Fruit fly (Drosophila melanogaster) whole organism, embryonic: ENCODE data around the gene PIG-B.

ENCODE experiments used
- CG10274 ChIP-seq: fragments of 200-800 bp; sonication (Bioruptor generic); optimal IDR thresholded peaks from 3 replicates; lab custom pipeline; 2017; ENCODE audit warnings: missing biosample characterization, mild to moderate bottlenecking, missing genetic modification characterization
- CG10979 ChIP-seq: fragments of 200-800 bp; sonication (Bioruptor generic); optimal IDR thresholded peaks from 2 replicates; lab custom pipeline; 2018; ENCODE audit warnings: missing biosample characterization, mild to moderate bottlenecking, missing genetic modification characterization, moderate library complexity
- CG12071 ChIP-seq: fragments of 200-800 bp; sonication (Bioruptor generic); optimal IDR thresholded peaks from 3 replicates; lab custom pipeline; 2018; ENCODE audit warnings: missing biosample characterization, mild to moderate bottlenecking, missing genetic modification characterization
- CG12155 ChIP-seq: fragments of 200-800 bp; sonication (Bioruptor generic); optimal IDR thresholded peaks from 3 replicates; lab custom pipeline; 2016; ENCODE audit warnings: missing biosample characterization, missing genetic modification characterization
- CG12942 ChIP-seq: fragments of 200-800 bp; sonication (Bioruptor generic); optimal IDR thresholded peaks from 3 replicates; lab custom pipeline; 2016; ENCODE audit warnings: missing biosample characterization, missing genetic modification characterization
- CG17568 ChIP-seq: fragments of 200-800 bp; sonication (Bioruptor generic); optimal IDR thresholded peaks from 2 replicates; lab custom pipeline; 2018; ENCODE audit warnings: missing biosample characterization, mild to moderate bottlenecking, missing genetic modification characterization, moderate library complexity
- CG1832 ChIP-seq: fragments of 200-800 bp; sonication (Bioruptor generic); optimal IDR thresholded peaks from 2 replicates; lab custom pipeline; 2017; ENCODE audit warnings: missing biosample characterization, mild to moderate bottlenecking, missing genetic modification characterization, inconsistent platforms
- CG18476 ChIP-seq: fragments of 200-800 bp; sonication (Bioruptor generic); optimal IDR thresholded peaks from 2 replicates; lab custom pipeline; 2016; ENCODE audit warnings: missing biosample characterization, mild to moderate bottlenecking, missing genetic modification characterization
- CG18764 ChIP-seq: fragments of 200-800 bp; sonication (Bioruptor generic); optimal IDR thresholded peaks from 3 replicates; lab custom pipeline; 2016; ENCODE audit warnings: missing biosample characterization, missing genetic modification characterization
- CG33557 ChIP-seq: fragments of 200-800 bp; sonication (Bioruptor generic); optimal IDR thresholded peaks from 2 replicates; lab custom pipeline; 2019; ENCODE audit warnings: missing biosample characterization, mild to moderate bottlenecking, missing genetic modification characterization, moderate library complexity
- CG4360 ChIP-seq: fragments of 200-800 bp; sonication (Bioruptor generic); IDR thresholded peaks from 2 replicates; pipeline ENCODE4 v1.3.6; 2022; ENCODE audit warnings: missing biosample characterization, missing genetic modification characterization
- CG6791 ChIP-seq: fragments of 200-800 bp; sonication (Bioruptor generic); IDR thresholded peaks from 3 replicates; pipeline ENCODE4 v1.3.6; 2022; ENCODE audit warnings: missing biosample characterization, missing genetic modification characterization; ENCODE audit not compliant: partially characterized antibody
- CG6813 ChIP-seq: fragments of 200-800 bp; sonication (Bioruptor generic); optimal IDR thresholded peaks from 2 replicates; lab custom pipeline; 2017; ENCODE audit warnings: missing biosample characterization, missing genetic modification characterization, mild to moderate bottlenecking, moderate library complexity, missing genetic modification reagents
- CG7745 ChIP-seq: fragments of 200-800 bp; sonication (Bioruptor generic); optimal IDR thresholded peaks from 2 replicates; lab custom pipeline; 2018; ENCODE audit warnings: missing biosample characterization, mild to moderate bottlenecking, missing genetic modification characterization, moderate library complexity
- CG8281 ChIP-seq: fragments of 200-800 bp; sonication (Bioruptor generic); optimal IDR thresholded peaks from 2 replicates; lab custom pipeline; 2018; ENCODE audit warnings: missing biosample characterization, mild to moderate bottlenecking, missing genetic modification characterization, moderate library complexity
- CG9876 ChIP-seq: fragments of 200-800 bp; sonication (Bioruptor generic); optimal IDR thresholded peaks from 2 replicates; lab custom pipeline; 2016; ENCODE audit warnings: missing biosample characterization, missing genetic modification characterization
- Doc2 ChIP-seq: fragments of 200-800 bp; sonication (Bioruptor generic); IDR thresholded peaks from 2 replicates; pipeline ENCODE4 v1.3.6; 2022; ENCODE audit warnings: missing biosample characterization, missing genetic modification characterization
- Dp ChIP-seq: fragments of 200-800 bp; sonication (Bioruptor generic); optimal IDR thresholded peaks from 2 replicates; lab custom pipeline; 2018; ENCODE audit warnings: missing biosample characterization, mild to moderate bottlenecking, missing genetic modification characterization, moderate library complexity
- Drgx ChIP-seq: fragments of 200-800 bp; sonication (Bioruptor generic); IDR thresholded peaks from 2 replicates; pipeline ENCODE4 v1.3.6; 2022; ENCODE audit warnings: missing biosample characterization, missing genetic modification characterization
- H15 ChIP-seq: fragments of 200-800 bp; sonication (Bioruptor generic); IDR thresholded peaks from 3 replicates; pipeline ENCODE4 v1.3.6; 2022; ENCODE audit warnings: missing biosample characterization, missing genetic modification characterization
- Hsf ChIP-seq: fragments of 200-800 bp; sonication (Bioruptor generic); optimal IDR thresholded peaks from 3 replicates; lab custom pipeline; 2016; ENCODE audit warnings: missing biosample characterization, missing genetic modification characterization
- Max ChIP-seq: fragments of 200-800 bp; sonication (Bioruptor generic); optimal IDR thresholded peaks from 2 replicates; lab custom pipeline; 2016; ENCODE audit warnings: missing biosample characterization, mild to moderate bottlenecking, missing genetic modification characterization
- Neu2 ChIP-seq: fragments of 200-800 bp; sonication (Bioruptor generic); optimal IDR thresholded peaks from 3 replicates; lab custom pipeline; 2016; ENCODE audit warnings: missing biosample characterization, missing genetic modification characterization, borderline replicate concordance
- Scr ChIP-seq: fragments of 200-800 bp; sonication (Bioruptor generic); IDR thresholded peaks from 2 replicates; pipeline ENCODE4 v1.3.6; 2022; ENCODE audit warnings: missing biosample characterization, missing genetic modification characterization; ENCODE audit not compliant: partially characterized antibody
- Trl ChIP-seq, 3 experiments: fragments of >200 bp in 2 of 3; fragments of 200-800 bp in 1 of 3; sonication (Bioruptor generic) in 1 of 3; optimal IDR thresholded peaks; 2 replicates in 1 of 3; 3 replicates in 2 of 3; lab custom pipeline; 2016 to 2017; ENCODE audit warnings: missing biosample characterization in 1 of 3, missing genetic modification characterization in 1 of 3
- ab ChIP-seq: fragments of 200-800 bp; sonication (Bioruptor generic); optimal IDR thresholded peaks from 2 replicates; lab custom pipeline; 2016; ENCODE audit warnings: missing biosample characterization, missing genetic modification characterization
- aop ChIP-seq: fragments of 200-800 bp; sonication (Bioruptor generic); IDR thresholded peaks from 2 replicates; pipeline ENCODE4 v1.3.6; 2022; ENCODE audit warnings: missing biosample characterization, missing genetic modification characterization
- ap ChIP-seq: fragments of 200-800 bp; sonication (Bioruptor generic); IDR thresholded peaks from 2 replicates; pipeline ENCODE4 v1.3.6; 2022; ENCODE audit warnings: missing biosample characterization, missing genetic modification characterization
- bab2 ChIP-seq: fragments of 200-800 bp; sonication (Bioruptor generic); optimal IDR thresholded peaks from 2 replicates; lab custom pipeline; 2016; ENCODE audit warnings: missing biosample characterization, missing genetic modification characterization
- btn ChIP-seq: fragments of 200-800 bp; sonication (Bioruptor generic); optimal IDR thresholded peaks from 2 replicates; lab custom pipeline; 2016; ENCODE audit warnings: missing biosample characterization, missing genetic modification characterization
- dmrt99B ChIP-seq: fragments of 200-800 bp; sonication (Bioruptor generic); optimal IDR thresholded peaks from 2 replicates; lab custom pipeline; 2018; ENCODE audit warnings: missing biosample characterization, mild to moderate bottlenecking, missing genetic modification characterization, moderate library complexity
- ems ChIP-seq: fragments of 200-800 bp; sonication (Bioruptor generic); optimal IDR thresholded peaks from 3 replicates; lab custom pipeline; 2016; ENCODE audit warnings: missing biosample characterization, missing genetic modification characterization
- fu2 ChIP-seq: fragments of 200-800 bp; sonication (Bioruptor generic); optimal IDR thresholded peaks from 2 replicates; lab custom pipeline; 2016; ENCODE audit warnings: missing biosample characterization, missing genetic modification characterization
- gce ChIP-seq: fragments of 200-800 bp; sonication (Bioruptor generic); IDR thresholded peaks from 3 replicates; pipeline ENCODE4 v1.3.6; 2022; ENCODE audit warnings: missing biosample characterization, missing genetic modification characterization
- gfzf ChIP-seq: fragments of 200-800 bp; sonication (Bioruptor generic); optimal IDR thresholded peaks from 2 replicates; lab custom pipeline; 2016; ENCODE audit warnings: missing biosample characterization, mild to moderate bottlenecking, missing genetic modification characterization, moderate library complexity
- grn ChIP-seq: fragments of 200-800 bp; sonication (Bioruptor generic); optimal IDR thresholded peaks from 3 replicates; lab custom pipeline; 2017; ENCODE audit warnings: missing biosample characterization, missing genetic modification characterization
- lbe ChIP-seq: fragments of 200-800 bp; sonication (Bioruptor generic); optimal IDR thresholded peaks from 2 replicates; lab custom pipeline; 2016; ENCODE audit warnings: missing biosample characterization, mild to moderate bottlenecking, missing genetic modification characterization
- lola ChIP-seq, 3 experiments: fragments of >200 bp in 2 of 3; fragments of 200-800 bp in 1 of 3; sonication (Bioruptor generic) in 1 of 3; optimal IDR thresholded peaks; 2 replicates each; lab custom pipeline; 2017 to 2019; ENCODE audit warnings: missing biosample characterization in 3 of 3, missing genetic modification characterization in 3 of 3, mild to moderate bottlenecking in 1 of 3, moderate library complexity in 1 of 3
- mirr ChIP-seq: fragments of 200-800 bp; sonication (Bioruptor generic); optimal IDR thresholded peaks from 3 replicates; lab custom pipeline; 2018; ENCODE audit warnings: missing biosample characterization, mild to moderate bottlenecking, missing genetic modification characterization
- odd ChIP-seq: fragments of 200-800 bp; sonication (Bioruptor generic); optimal IDR thresholded peaks from 2 replicates; lab custom pipeline; 2017; ENCODE audit warnings: missing biosample characterization, mild to moderate bottlenecking, missing genetic modification characterization
- p53 ChIP-seq: fragments of 200-800 bp; sonication (Bioruptor generic); optimal IDR thresholded peaks from 2 replicates; lab custom pipeline; 2016; ENCODE audit warnings: missing biosample characterization, missing genetic modification characterization
- repo ChIP-seq: fragments of 200-800 bp; sonication (Bioruptor generic); optimal IDR thresholded peaks from 2 replicates; lab custom pipeline; 2016; ENCODE audit warnings: missing biosample characterization, missing genetic modification characterization
- sqz ChIP-seq: fragments of 200-800 bp; sonication (Bioruptor generic); optimal IDR thresholded peaks from 3 replicates; lab custom pipeline; 2018; ENCODE audit warnings: missing biosample characterization, mild to moderate bottlenecking, missing genetic modification characterization
- trem ChIP-seq: fragments of 200-800 bp; optimal IDR thresholded peaks from 3 replicates; lab custom pipeline; 2019; ENCODE audit warnings: missing biosample characterization, mild to moderate bottlenecking, missing genetic modification characterization, moderate library complexity
- unc-4 ChIP-seq: fragments of 200-800 bp; sonication (Bioruptor generic); IDR thresholded peaks from 2 replicates; pipeline ENCODE4 v1.3.6; 2022; ENCODE audit warnings: missing biosample characterization, missing genetic modification characterization; ENCODE audit not compliant: partially characterized antibody
- wdn ChIP-seq: fragments of 200-800 bp; sonication (Bioruptor generic); IDR thresholded peaks from 2 replicates; pipeline ENCODE4 v1.3.6; 2022; ENCODE audit warnings: missing biosample characterization, missing genetic modification characterization
- wek ChIP-seq: fragments of 200-800 bp; sonication (Bioruptor generic); optimal IDR thresholded peaks from 3 replicates; lab custom pipeline; 2018; ENCODE audit warnings: missing biosample characterization, mild to moderate bottlenecking, missing genetic modification characterization, moderate library complexity
- zen2 ChIP-seq: fragments of 200-800 bp; sonication (Bioruptor generic); IDR thresholded peaks from 3 replicates; pipeline ENCODE4 v1.3.6; 2022; ENCODE audit warnings: missing biosample characterization, missing genetic modification characterization; ENCODE audit not compliant: partially characterized antibody

The PIG-B gene

dm6 chr3L:3855194-3855980 lies 44.3 kb downstream of the PIG-B start (continued):
- TF ChIP-seq zen2 (GFP tag; lab: Robert Waterston, UW) (no peak; the same call in 2 of the 3 replicates), Scr (no peak), CG4360 (GFP tag; lab: Robert Waterston, UW) (peak; percentile 90), ap (0 out of 2 replicates have a peak, but pooled peaks have one; percentile 4), ab (GFP tag; lab: Kevin White, UChicago) (no peak), CG10979 (peak; percentile 78), CG18476 (GFP tag; lab: Kevin White, UChicago) (no peak), mirr (GFP tag; lab: Kevin White, UChicago) (no peak), CG12071 (GFP tag; lab: Kevin White, UChicago) (no peak), gce (GFP tag; lab: Robert Waterston, UW) (no peak), lola (GFP tag; optimal IDR thresholded peaks at IDR 0.05; lab: Kevin White, UChicago) (peak in 1 of 3 experiments; percentile 84), bab2 (GFP tag; lab: Kevin White, UChicago) (no peak), CG6791 (no peak), ems (GFP tag; lab: Kevin White, UChicago) (no peak), Max (GFP tag; lab: Kevin White, UChicago) (peak; percentile 4), fu2 (no peak), CG7745 (tag; lab: Kevin White, UChicago) (no peak), Neu2 (no peak), CG8281 (tag; lab: Kevin White, UChicago) (no peak), sqz (GFP tag; lab: Kevin White, UChicago) (peak; percentile 3), CG1832 (no peak), CG17568 (no peak), unc-4 (no peak), repo (no peak), lbe (GFP tag; lab: Kevin White, UChicago) (no peak), Dp (GFP tag; lab: Kevin White, UChicago) (no peak), H15 (GFP tag; lab: Robert Waterston, UW) (no peak), Doc2 (no peak), odd (GFP tag; lab: Kevin White, UChicago) (peak; percentile 19), grn (no peak), aop (GFP tag; lab: Robert Waterston, UW) (no peak), Hsf (GFP tag; lab: Kevin White, UChicago) (peak; percentile 28), CG33557 (GFP tag; lab: Kevin White, UChicago) (peak; percentile 69), CG12155 (GFP tag; lab: Kevin White, UChicago) (peak; percentile 13), dmrt99B (peak; percentile 53), CG9876 (GFP tag; lab: Kevin White, UChicago) (no peak), wek (no peak), Drgx (GFP tag; lab: Robert Waterston, UW) (no peak), CG12942 (no peak), Trl (optimal IDR thresholded peaks at IDR 0.05; lab: Kevin White, UChicago) (no peak), Trl (GFP tag; optimal IDR thresholded peaks at IDR 0.05; lab: Kevin White, UChicago) (no peak), gfzf (GFP tag; lab: Kevin White, UChicago) (no peak), CG6813 (GFP tag; lab: Kevin White, UChicago) (peak; percentile 10), trem (tag; lab: Kevin White, UChicago) (peak; percentile 25), CG18764 (no peak), wdn (no peak), CG10274 (GFP tag; lab: Kevin White, UChicago) (no peak), btn (GFP tag; lab: Kevin White, UChicago) (no peak), p53 (GFP tag; lab: Kevin White, UChicago) (no peak)
